Worm (Caenorhabditis elegans): ENCODE results near the gene mrp-1.

DNA sequence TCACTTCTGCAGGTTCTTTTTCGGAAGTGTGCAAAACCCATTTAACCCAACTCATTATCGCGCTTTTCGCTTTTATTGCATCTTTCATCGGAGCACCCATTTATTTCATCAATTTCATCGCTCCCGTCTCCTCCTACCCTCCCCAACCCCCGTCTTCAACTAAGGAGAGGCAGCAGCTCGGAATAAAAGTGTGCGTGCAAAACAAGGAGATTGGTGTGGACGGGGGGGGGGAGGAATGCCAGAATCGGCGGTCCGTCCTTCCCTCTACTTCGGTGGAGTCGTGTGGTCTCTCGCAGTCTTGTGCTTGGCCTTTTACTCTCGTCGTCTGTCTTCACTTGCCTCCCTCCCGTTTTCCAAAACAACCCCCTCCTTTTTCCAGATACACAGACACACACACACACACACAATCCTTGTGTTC lies 13.7 kb upstream of the mrp-1 start:
- TF ChIP-seq unc-62 (GFP tag; optimal IDR thresholded peaks at IDR 0.05): no peak
- no peak for TF ChIP-seq snpc-4 (tag; optimal IDR thresholded peaks at IDR 0.05)
- no peak for TF ChIP-seq egl-27 (tag; optimal IDR thresholded peaks at IDR 0.05)
- no peak for TF ChIP-seq sox-4 (tag; optimal IDR thresholded peaks at IDR 0.05)
- TF ChIP-seq fos-1 (tag; optimal IDR thresholded peaks at IDR 0.05): no peak

Data from whole organism, L1 larva.